Worm (Caenorhabditis elegans) whole organism, midembryonic: Measurements from ENCODE around the gene F57G12.1.

ENCODE experiments used
- T22C8.4 ChIP-seq: fragments of 200-800 bp; sonication (Bioruptor generic); IDR thresholded peaks from 2 replicates; pipeline ENCODE4 v1.3.6; 2022; ENCODE audit warnings: missing genetic modification characterization, missing compliant biosample characterization
- cog-1 ChIP-seq: sonication (generic microtip); optimal IDR thresholded peaks from 2 replicates; lab custom pipeline; 2016; ENCODE audit warnings: missing genetic modification characterization, missing compliant biosample characterization
- flt-1 ChIP-seq: fragments of 200-800 bp; sonication (Bioruptor generic); IDR thresholded peaks from 2 replicates; pipeline ENCODE4 v1.3.6; 2022; ENCODE audit warnings: missing genetic modification characterization, missing compliant biosample characterization
- klf-2 ChIP-seq: fragments of 200-800 bp; sonication (Bioruptor generic); conservative IDR thresholded peaks from 2 replicates; pipeline ENCODE4 v1.3.6; 2022; ENCODE audit warnings: missing genetic modification reagents, missing genetic modification characterization, missing compliant biosample characterization
- med-1 ChIP-seq: sonication (generic microtip); optimal IDR thresholded peaks from 2 replicates; lab custom pipeline; 2017; ENCODE audit warnings: missing genetic modification characterization, mild to moderate bottlenecking, missing compliant biosample characterization, antibody characterized with exemption, missing genetic modification reagents; ENCODE audit not compliant: insufficient read depth
- ref-1 ChIP-seq: fragments of 200-800 bp; sonication (Bioruptor generic); conservative IDR thresholded peaks from 2 replicates; pipeline ENCODE4 v1.3.6; 2022; ENCODE audit warnings: missing genetic modification reagents, missing genetic modification characterization, missing compliant biosample characterization
- tab-1 ChIP-seq: fragments of 200-800 bp; sonication (Bioruptor generic); IDR thresholded peaks from 2 replicates; pipeline ENCODE4 v1.3.6; 2022; ENCODE audit warnings: missing genetic modification characterization, missing compliant biosample characterization
- ztf-23 ChIP-seq: fragments of 200-800 bp; sonication (Bioruptor generic); IDR thresholded peaks from 2 replicates; pipeline ENCODE4 v1.3.6; 2022; ENCODE audit warnings: missing genetic modification reagents, missing genetic modification characterization, missing compliant biosample characterization
- ztf-29 ChIP-seq: fragments of 200-800 bp; sonication (Bioruptor generic); IDR thresholded peaks from 2 replicates; pipeline ENCODE4 v1.3.6; 2022; ENCODE audit warnings: missing genetic modification reagents, missing genetic modification characterization, missing compliant biosample characterization

Gene F57G12.1

ce11 chrX:12160002-12160690 is 11.3 kb downstream of the F57G12.1 start, which contains the start of gene F57G12.2:
Gene F57G12.2 (minus strand): TSS chrX:12160052.
- no peak for TF ChIP-seq klf-2 (GFP tag; lab: Robert Waterston, UW)
- TF ChIP-seq flt-1 (GFP tag; lab: Robert Waterston, UW): no peak
- TF ChIP-seq med-1 (GFP tag; lab: Kevin White, UChicago): no peak
- TF ChIP-seq cog-1: no peak
- no peak for TF ChIP-seq ztf-23 (GFP tag; lab: Robert Waterston, UW)
- TF ChIP-seq ztf-29 (GFP tag; lab: Robert Waterston, UW): no peak
- TF ChIP-seq tab-1 (GFP tag; lab: Robert Waterston, UW): no peak
- TF ChIP-seq T22C8.4 (GFP tag; lab: Robert Waterston, UW): no peak
- TF ChIP-seq ref-1 (GFP tag; lab: Robert Waterston, UW): no peak

ce11 chrX:12158641-12159040 is 12.8 kb downstream of the F57G12.1 start:
- TF ChIP-seq ref-1 (GFP tag; lab: Robert Waterston, UW) (no peak), flt-1 (GFP tag; lab: Robert Waterston, UW) (no peak), klf-2 (GFP tag; lab: Robert Waterston, UW) (no peak), ztf-23 (GFP tag; lab: Robert Waterston, UW) (no peak), med-1 (GFP tag; lab: Kevin White, UChicago) (no peak), cog-1 (peak; percentile 0), tab-1 (GFP tag; lab: Robert Waterston, UW) (no peak), T22C8.4 (GFP tag; lab: Robert Waterston, UW) (no peak)

ce11 chrX:12154055-12154898 is 17.2 kb downstream of the F57G12.1 start, which contains the start of gene mfsd-11:
Gene mfsd-11 (minus strand): TSS chrX:12154105.
- no peak for TF ChIP-seq cog-1
- no peak for TF ChIP-seq ztf-23 (GFP tag; lab: Robert Waterston, UW)
- TF ChIP-seq tab-1 (GFP tag; lab: Robert Waterston, UW): no peak
- no peak for TF ChIP-seq T22C8.4 (GFP tag; lab: Robert Waterston, UW)
- no peak for TF ChIP-seq med-1 (GFP tag; lab: Kevin White, UChicago)
- TF ChIP-seq flt-1 (GFP tag; lab: Robert Waterston, UW): no peak
- no peak for TF ChIP-seq ztf-29 (GFP tag; lab: Robert Waterston, UW)
- no peak for TF ChIP-seq klf-2 (GFP tag; lab: Robert Waterston, UW)
- no peak for TF ChIP-seq ref-1 (GFP tag; lab: Robert Waterston, UW)

- TF ChIP-seq ztf-29 (GFP tag; lab: Robert Waterston, UW) (no peak), klf-2 (GFP tag; lab: Robert Waterston, UW) (no peak), T22C8.4 (GFP tag; lab: Robert Waterston, UW) (no peak), cog-1 (no peak), tab-1 (GFP tag; lab: Robert Waterston, UW) (no peak), flt-1 (GFP tag; lab: Robert Waterston, UW) (no peak), ztf-23 (GFP tag; lab: Robert Waterston, UW) (no peak), ref-1 (GFP tag; lab: Robert Waterston, UW) (no peak), med-1 (GFP tag; lab: Kevin White, UChicago) (no peak)
These were observed 21.8 kb downstream of the F57G12.1 start, which contains the start of gene znf-474 for ce11 chrX:12149638-12150137. Gene znf-474 (plus strand): TSS chrX:12149924.

ce11 chrX:12146453-12147085 is 24.9 kb downstream of the F57G12.1 start, which contains the start of gene pycr-1:
Gene pycr-1 (plus strand): TSS chrX:12146832.
- TF ChIP-seq T22C8.4 (GFP tag; lab: Robert Waterston, UW) (no peak), ztf-23 (GFP tag; lab: Robert Waterston, UW) (no peak), flt-1 (GFP tag; lab: Robert Waterston, UW) (no peak), cog-1 (no peak), med-1 (GFP tag; lab: Kevin White, UChicago) (no peak), ref-1 (GFP tag; lab: Robert Waterston, UW) (no peak), ztf-29 (GFP tag; lab: Robert Waterston, UW) (no peak), tab-1 (GFP tag; lab: Robert Waterston, UW) (no peak), klf-2 (GFP tag; lab: Robert Waterston, UW) (no peak)

- TF ChIP-seq tab-1 (GFP tag; lab: Robert Waterston, UW) (no peak), ztf-29 (GFP tag; lab: Robert Waterston, UW) (no peak), ztf-23 (GFP tag; lab: Robert Waterston, UW) (no peak), ref-1 (GFP tag; lab: Robert Waterston, UW) (no peak), T22C8.4 (GFP tag; lab: Robert Waterston, UW) (no peak), klf-2 (GFP tag; lab: Robert Waterston, UW) (no peak), cog-1 (no peak), flt-1 (GFP tag; lab: Robert Waterston, UW) (no peak), med-1 (GFP tag; lab: Kevin White, UChicago) (no peak)
These were observed 25.6 kb downstream of the F57G12.1 start for ce11 chrX:12145919-12146318.

ce11 chrX:12143693-12144092 is 27.8 kb downstream of the F57G12.1 start, which contains the start of gene M153.5:
Gene M153.5 (plus strand): TSS chrX:12143993.
- TF ChIP-seq ztf-23 (GFP tag; lab: Robert Waterston, UW) (no peak), med-1 (GFP tag; lab: Kevin White, UChicago) (no peak), flt-1 (GFP tag; lab: Robert Waterston, UW) (no peak), ref-1 (GFP tag; lab: Robert Waterston, UW) (no peak), tab-1 (GFP tag; lab: Robert Waterston, UW) (no peak), ztf-29 (GFP tag; lab: Robert Waterston, UW) (no peak), klf-2 (GFP tag; lab: Robert Waterston, UW) (no peak), cog-1 (no peak), T22C8.4 (GFP tag; lab: Robert Waterston, UW) (no peak)
